Worm (Caenorhabditis elegans) whole organism, dauer: ENCODE data around the gene F15A8.1.

Experiments used
- unc-62 ChIP-seq: sonication (generic microtip); optimal IDR thresholded peaks from 2 replicates; lab custom pipeline; 2017; ENCODE audit warnings: missing biosample characterization, missing genetic modification reagents, missing genetic modification characterization

F15A8.1 gene

DNA sequence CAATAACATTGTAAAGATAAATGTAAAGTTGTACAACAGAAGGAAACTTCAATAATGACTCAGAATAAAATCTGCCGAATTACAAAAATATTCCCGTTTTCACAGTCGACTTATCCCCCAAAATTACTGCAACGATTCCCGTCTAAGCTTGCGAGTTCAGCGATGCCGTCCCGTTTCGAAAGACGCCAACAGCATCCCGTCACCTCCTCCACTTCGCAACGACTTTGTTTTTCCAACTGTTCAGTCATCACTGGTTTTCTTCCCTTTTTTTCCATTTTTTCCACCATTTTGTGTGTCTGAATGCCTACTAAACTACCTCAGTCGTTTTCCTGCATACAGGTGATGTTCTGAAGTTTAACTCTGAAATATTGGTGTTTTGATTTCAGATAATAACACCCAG is at the start of gene F15A8.1:
F15A8.1 (plus strand) TSS at position 301 of the 400 bp plus-strand sequence.
- no peak for TF ChIP-seq unc-62 (GFP tag; lab: Kevin White, UChicago)

DNA sequence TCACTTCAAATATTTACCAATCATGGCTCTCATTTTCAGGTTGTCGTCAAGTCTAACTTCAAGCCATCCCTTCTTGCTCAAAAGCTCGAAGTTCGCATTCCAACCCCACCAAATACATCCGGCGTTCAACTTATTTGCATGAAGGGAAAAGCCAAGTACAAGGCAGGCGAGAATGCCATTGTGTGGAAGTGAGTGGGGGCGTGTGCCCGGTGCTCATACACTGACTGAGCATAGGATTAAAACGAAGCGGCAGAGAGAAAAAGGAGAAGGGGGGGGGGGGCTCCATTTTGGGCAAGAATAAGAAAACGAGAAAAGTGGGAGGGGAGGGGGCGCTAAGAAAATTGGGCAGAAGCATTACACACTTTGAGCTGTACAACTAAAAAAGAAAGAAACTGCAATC is 49.1 kb upstream of the F15A8.1 start:
- TF ChIP-seq unc-62 (GFP tag; lab: Kevin White, UChicago): no peak

DNA sequence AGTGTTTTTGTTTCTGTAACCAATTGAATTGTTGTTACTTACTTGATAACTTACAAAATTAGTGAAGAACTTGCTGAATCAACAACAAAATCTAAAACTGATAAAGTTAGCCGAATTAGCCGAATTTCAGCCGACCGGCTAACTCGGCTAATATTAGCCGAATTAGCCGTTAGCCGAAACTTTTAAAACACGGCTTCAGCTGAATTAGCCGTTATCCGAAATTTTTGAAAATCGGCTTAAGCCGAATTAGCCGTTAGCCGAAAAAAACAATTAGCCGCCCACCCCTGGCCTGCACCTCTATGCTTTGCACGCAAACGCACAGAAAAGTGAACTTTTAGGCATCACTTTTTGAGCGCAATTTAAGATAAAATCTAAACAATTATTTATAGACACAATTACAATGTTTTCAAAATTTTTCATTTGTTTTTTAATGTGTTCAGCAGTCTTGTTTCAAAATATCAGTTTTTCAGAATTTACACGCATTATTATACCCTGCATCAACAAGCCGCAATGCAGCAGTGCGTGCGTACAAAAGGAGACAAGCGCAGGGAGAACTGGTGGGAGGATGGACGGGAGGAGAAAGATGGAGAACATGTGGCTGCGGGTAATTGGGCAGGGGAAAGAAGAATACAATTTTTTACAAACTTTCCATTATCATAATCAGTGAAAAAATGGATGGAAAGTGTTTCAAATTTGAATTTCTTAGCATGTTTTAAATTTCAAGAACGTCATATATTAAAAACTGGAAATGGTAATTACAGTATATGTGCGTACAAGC is 45.5 kb upstream of the F15A8.1 start:
- no peak for TF ChIP-seq unc-62 (GFP tag; lab: Kevin White, UChicago)

DNA sequence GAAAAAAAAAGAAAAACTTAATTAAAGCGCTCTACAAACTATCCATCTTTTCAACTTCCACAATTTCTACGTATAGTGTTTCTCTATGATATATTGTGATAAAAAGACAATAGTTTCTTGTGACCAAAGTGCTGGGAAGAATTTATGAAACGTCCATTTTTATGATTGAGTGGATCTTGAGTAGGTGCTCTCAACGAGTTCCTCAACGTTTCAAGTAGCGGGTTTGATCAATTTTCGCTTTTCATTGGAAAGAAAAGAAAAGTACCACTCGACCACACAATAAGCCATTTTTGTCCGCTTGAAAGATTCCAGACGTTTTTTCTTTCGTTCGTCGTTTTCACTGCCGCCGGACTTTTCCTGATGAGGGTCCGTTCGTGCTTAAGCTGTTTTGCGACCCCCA is 43.3 kb upstream of the F15A8.1 start:
- TF ChIP-seq unc-62 (GFP tag; lab: Kevin White, UChicago): no peak

DNA sequence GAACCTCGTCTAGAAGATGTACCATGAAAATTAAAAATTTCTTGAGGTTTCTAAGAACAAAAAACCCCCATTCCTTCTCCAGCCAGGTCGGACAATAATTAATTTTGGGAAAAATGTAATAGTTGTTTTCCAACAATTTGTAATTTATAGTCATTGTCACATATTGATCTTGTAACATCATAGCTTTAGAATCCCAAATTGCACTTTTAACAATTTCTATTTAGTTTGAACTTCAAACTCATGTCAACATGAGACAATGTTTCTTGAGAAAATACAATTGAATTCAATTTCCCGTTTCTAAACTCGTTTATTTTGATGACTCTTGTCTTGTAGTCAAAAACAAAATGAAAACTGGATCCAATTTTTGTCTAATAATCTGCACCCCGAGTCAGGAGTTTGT is 40.4 kb upstream of the F15A8.1 start:
- TF ChIP-seq unc-62 (GFP tag; lab: Kevin White, UChicago): no peak

DNA sequence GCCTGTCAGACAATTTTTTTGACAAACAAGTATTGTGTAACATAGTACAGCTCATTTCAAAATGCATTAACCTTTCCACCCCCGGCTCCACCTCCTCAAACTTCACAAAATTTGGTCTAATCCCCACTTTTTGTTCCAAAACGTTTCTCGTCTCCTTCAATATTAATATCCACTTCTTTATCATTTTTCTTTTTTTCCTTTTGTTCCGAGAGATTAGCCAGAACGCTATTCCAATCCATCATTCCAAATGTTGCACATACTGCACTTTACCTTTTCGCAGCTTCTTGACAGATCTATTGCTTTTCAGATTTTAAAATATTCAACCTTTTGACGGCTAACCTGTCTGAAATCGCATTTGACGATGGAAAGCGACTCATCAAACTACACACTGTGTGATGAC is 37.9 kb upstream of the F15A8.1 start, which contains the start of gene D1079.1:
D1079.1 (plus strand) TSS at position 301 of the 400 bp plus-strand sequence.
- TF ChIP-seq unc-62 (GFP tag; lab: Kevin White, UChicago): no peak

DNA sequence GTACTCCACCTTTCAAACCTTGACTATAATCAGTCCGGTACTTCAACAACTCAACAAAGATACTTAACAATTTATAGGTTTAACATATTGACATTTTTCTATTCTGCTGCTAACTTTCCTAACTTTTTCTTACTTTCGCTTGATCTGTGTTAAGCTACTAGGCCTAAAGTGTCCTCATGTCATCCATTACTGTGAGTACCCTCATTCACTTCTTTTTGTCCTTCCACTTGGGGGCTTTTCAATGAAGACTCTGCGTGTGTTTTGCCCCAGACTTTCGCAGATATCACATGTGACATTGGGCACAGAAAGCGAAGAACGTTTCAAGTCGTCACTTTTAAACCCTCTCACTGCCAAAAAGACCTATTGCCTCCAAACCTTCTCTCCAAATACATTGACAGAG is 36.0 kb upstream of the F15A8.1 start:
- TF ChIP-seq unc-62 (GFP tag; lab: Kevin White, UChicago): no peak

DNA sequence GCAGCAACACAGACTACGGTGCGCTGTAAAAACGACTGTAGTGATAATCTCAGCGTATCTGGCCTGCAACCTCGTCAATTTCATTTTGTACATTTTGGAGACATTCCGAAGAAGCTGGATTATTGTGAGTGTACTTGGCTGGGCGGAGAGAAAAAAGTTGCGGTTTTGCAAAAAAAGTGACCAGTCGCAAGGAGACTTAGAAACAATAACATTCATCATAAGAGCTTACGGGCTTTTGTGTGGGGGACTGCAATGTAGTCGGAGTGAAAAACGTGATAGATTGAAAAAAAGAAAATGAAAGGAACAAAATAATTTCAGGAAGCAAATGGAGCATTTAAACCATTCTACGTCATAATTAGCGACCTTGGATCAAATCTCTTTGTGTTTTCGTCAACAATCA is 32.3 kb upstream of the F15A8.1 start:
- no peak for TF ChIP-seq unc-62 (GFP tag; lab: Kevin White, UChicago)

DNA sequence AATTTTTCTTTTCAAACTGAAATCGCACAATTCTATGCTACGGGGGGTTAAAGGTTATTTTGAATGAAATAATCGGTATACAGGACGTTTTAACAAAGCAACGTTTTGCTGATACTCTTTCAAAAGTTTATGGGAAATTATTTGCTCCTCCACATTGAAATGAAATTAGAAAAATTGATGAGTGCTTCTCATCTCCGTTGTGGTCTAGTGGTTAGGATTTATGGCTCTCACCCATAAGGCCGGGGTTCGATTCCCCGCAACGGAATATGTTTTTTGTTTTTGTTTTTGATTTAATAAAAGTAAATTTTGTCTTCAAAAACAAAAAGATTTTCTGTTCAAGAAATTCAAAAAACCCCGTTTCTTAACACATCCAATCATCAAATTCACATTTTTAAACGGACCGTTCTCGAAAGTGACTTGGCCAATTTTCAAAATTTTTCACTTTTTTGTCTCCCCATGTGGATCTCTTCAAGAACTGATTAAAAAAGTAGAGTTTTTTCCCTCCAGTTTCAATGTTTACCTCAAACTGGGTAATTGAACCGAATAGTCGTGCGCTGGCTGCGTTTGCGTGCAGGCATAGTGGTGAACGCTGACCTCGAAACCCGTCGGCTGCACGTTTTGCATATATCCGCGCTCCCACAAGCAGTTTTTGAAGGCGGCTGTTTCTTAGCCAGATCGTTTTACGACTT is 31.0 kb upstream of the F15A8.1 start:
- TF ChIP-seq unc-62 (GFP tag; lab: Kevin White, UChicago): no peak

DNA sequence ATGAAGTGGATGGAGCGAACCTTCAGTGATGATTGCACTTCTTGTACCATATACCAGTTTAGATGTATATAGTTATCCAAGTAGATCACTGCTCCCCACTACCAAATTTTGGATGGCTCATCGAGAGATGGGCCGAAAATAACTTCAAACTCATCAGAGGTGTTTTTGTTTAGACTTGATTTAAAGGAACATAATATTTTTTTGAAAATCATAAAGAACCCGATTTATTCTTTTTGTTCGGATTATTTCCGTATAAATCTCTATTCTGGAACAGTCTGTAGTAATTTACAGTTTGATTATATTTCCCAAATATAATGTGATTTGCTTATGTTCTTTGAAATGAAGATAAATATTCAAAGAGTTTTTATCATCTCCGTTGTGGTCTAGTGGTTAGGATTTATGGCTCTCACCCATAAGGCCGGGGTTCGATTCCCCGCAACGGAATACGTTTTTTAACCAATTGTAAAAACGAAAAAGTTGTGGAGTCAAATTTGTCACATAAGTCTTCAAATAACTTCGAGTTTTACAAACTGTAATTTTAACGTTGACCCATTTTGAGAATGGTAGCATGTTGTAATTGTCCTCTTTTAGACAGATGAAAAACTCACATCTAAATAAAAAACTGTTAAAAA is 30.3 kb upstream of the F15A8.1 start:
- no peak for TF ChIP-seq unc-62 (GFP tag; lab: Kevin White, UChicago)

DNA sequence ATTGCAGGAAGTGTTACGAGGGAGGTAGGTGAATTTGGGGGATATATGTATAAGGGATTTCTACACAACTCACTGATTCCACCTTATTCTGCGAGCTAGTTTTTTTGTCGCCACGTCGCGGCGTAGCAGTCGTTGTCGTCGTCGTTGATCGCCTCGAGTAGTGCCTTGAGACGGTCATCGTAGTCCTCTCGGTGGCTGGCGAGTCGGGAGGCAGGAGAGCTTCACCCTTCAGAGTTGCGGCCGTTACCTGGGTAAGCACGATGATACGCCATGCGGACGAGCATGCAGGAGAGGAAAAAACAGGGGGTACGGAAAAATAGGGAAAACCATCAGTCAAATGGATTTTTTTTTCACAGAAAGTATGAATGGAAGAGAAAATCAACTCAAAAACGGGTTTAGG is 27.5 kb upstream of the F15A8.1 start:
- TF ChIP-seq unc-62 (GFP tag; lab: Kevin White, UChicago): no peak

DNA sequence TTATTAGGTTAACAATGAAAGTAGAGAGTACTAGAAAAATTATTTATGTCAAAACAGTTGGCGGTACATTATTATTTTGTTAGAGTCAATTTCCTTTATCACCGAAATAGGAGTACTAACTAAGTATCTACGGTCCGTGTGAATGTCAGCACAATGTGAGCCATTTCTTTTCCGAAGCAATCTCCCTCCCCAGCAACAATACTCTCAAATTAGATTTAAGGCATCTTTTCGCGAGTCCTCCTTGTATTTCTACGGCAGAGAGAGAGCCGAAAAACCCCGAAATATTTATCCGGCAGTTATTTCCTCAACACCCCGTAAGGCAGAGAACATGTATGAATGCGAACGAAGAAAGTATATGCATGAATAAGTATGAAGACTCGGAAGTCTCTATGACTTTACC is 25.5 kb upstream of the F15A8.1 start:
- TF ChIP-seq unc-62 (GFP tag; lab: Kevin White, UChicago): no peak

DNA sequence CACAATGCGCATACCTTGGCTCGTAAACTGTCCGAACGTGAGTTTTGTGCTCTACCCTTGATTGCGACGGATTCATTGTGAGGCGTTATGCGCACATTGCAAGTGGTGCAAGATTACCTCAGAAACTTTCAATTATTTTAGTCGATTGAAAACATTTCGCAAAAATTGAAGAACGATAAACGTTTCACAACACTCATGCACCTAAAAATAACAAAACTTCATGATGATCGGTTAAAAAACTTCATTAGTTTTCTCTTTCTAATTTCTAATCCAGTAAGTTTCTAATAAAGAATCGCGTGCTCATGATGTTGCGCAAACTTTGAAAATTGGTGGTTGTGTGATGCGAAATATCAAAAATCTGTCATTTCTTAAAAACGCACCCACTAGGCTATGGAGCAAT is 22.0 kb upstream of the F15A8.1 start, which contains the start of gene dop-1:
dop-1 (minus strand) TSS at position 101 of the 400 bp plus-strand sequence.
- TF ChIP-seq unc-62 (GFP tag; lab: Kevin White, UChicago): no peak

DNA sequence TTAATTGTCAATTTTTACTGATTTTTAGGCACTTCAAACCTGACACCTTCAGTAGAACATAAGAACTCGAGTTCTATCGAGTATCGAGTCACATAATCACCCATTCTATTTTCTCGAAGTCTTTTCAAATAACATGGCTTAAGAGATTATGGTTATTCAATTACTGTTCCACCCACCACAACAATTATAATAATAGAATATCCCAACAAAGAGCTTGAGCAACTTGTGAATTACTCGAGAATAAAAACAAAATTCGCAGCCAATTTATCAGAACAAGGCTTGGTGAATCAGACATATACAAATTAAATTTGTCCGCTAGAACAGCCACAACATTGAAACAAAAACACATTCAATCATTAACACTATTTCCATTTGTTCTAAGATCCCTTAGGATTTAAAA is 16.5 kb upstream of the F15A8.1 start:
- no peak for TF ChIP-seq unc-62 (GFP tag; lab: Kevin White, UChicago)

DNA sequence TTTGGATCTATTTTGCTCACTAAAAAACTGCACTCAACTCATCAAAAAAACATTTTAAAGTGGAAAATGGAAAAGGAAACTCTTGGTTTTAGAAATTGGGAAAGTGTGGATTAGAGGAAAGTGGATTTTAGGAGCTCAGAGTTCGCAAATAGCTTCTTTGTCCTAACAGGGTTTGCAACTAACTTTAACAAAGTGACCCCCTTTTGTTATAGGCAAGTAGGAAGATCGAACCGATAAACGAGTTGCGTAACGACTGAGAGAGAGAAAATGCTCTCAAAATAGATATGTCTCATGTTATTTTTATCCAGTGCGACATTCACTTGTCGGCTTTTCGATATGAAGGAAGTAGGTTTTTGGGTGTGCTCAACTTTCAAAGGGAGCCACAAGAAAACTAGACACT is 14.2 kb upstream of the F15A8.1 start:
- TF ChIP-seq unc-62 (GFP tag; lab: Kevin White, UChicago): no peak

DNA sequence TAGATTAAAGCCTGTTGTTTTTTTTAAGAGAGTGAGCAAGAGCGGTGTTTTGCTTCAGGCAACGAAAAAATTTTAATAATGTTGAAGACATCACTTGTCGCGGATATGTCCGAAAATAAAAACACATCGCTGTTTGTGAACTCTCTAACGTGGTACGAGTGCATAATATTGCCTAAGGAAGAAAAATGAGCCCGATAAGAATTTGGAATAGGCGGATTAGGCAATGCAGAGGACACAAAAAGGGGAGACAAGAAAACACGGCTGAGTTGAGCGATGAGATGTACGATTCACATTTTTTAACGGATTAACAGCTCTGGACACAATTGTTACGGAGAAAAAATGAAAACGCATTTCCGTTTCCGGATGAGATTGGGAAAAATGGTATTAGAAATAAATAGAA is 13.4 kb upstream of the F15A8.1 start:
- TF ChIP-seq unc-62 (GFP tag; lab: Kevin White, UChicago): no peak
